Fruit fly (Drosophila melanogaster): ENCODE results near the gene salt.
A peak's percentile ranks its signal among the peaks of the same experiment; 100 is the strongest.

salt gene

DNA sequence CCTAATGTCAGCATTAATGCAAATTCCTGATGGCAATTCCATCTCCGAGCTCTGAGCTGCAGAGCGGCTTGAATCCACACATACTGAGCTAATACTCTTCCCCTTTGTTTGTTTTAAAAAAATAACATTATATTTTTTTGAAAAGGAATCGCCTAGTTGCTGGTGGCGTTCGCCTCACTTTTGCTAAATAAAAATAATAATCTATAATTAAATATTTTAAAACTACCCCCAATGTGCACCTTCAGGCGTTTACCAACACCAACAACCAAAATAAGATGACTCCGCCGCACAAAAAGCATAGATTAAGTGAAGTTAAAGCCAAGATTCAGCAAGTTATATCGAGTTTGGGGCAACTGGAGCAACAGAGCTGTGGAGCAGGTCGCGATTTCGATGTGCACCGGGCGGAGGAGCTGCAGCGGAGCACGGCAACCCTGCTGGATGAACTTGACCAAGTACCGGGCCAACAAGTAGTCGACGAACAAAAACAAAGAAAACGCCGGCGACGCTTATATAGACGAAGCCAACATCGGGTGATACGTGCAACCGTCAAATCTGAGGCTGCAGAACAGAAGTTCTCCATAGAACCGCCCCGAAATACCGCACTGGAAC lies 10.4 kb downstream of the salt start, which contains the start of gene CG1896 (continued):
- TF ChIP-seq pnt (GFP tag; optimal IDR thresholded peaks at IDR 0.05) (no peak), CG4424 (GFP tag; optimal IDR thresholded peaks at IDR 0.05) (peak; percentile 52), CG15514 (GFP tag; optimal IDR thresholded peaks at IDR 0.05) (peak; percentile 48), tin (GFP tag; optimal IDR thresholded peaks at IDR 0.05) (peak; percentile 48), Dek (tag; optimal IDR thresholded peaks at IDR 0.05) (peak; percentile 6), CG13624 (GFP tag; optimal IDR thresholded peaks at IDR 0.05) (no peak), Taf1 (GFP tag; IDR thresholded peaks at IDR 0.05) (peak; percentile 24; the same call in 1 of the 2 replicates), CG18599 (GFP tag; optimal IDR thresholded peaks at IDR 0.05) (peak; percentile 62), Myb (GFP tag; optimal IDR thresholded peaks at IDR 0.05) (no peak), Drgx (GFP tag; IDR thresholded peaks at IDR 0.05) (peak; percentile 63), vvl (GFP tag; IDR thresholded peaks at IDR 0.05) (peak; percentile 70), Bteb2 (GFP tag; optimal IDR thresholded peaks at IDR 0.05) (no peak), maf-S (GFP tag; optimal IDR thresholded peaks at IDR 0.05) (no peak), CG16779 (GFP tag; IDR thresholded peaks at IDR 0.05) (no peak), bcd (GFP tag; optimal IDR thresholded peaks at IDR 0.05) (peak; percentile 7), Sox102F (GFP tag; optimal IDR thresholded peaks at IDR 0.05) (no peak), MESR4 (GFP tag; optimal IDR thresholded peaks at IDR 0.05) (peak; percentile 45), CG34224 (GFP tag; IDR thresholded peaks at IDR 0.05; ENCODE audit: partially characterized antibody) (peak; percentile 13; the same call in 1 of the 3 replicates), Doc2 (GFP tag; IDR thresholded peaks at IDR 0.05) (no peak), CG9932 (GFP tag; IDR thresholded peaks at IDR 0.05) (peak; percentile 48; the same call in 1 of the 2 replicates), CG10979 (tag; optimal IDR thresholded peaks at IDR 0.05) (peak; percentile 21), CG31388 (GFP tag; optimal IDR thresholded peaks at IDR 0.05) (no peak), ssp (GFP tag; IDR thresholded peaks at IDR 0.05) (peak; percentile 24; the same call in 1 of the 2 replicates), sd (tag; optimal IDR thresholded peaks at IDR 0.05) (no peak), Trl (optimal IDR thresholded peaks at IDR 0.05) (no peak), Trl (GFP tag; optimal IDR thresholded peaks at IDR 0.05) (no peak), CG17802 (tag; optimal IDR thresholded peaks at IDR 0.05) (peak; percentile 12), cas (GFP tag; IDR thresholded peaks at IDR 0.05) (0 out of 2 replicates have a peak, but pooled peaks have one; percentile 12), hkb (optimal IDR thresholded peaks at IDR 0.05) (no peak), hkb (GFP tag; IDR thresholded peaks at IDR 0.05) (peak; percentile 52; the same call in 1 of the 2 replicates), CG32532 (GFP tag; IDR thresholded peaks at IDR 0.05) (peak; percentile 41; the same call in 1 of the 2 replicates), otp (GFP tag; IDR thresholded peaks at IDR 0.05) (0 out of 3 replicates have a peak, but pooled peaks have one; percentile 38), CG8924 (tag; optimal IDR thresholded peaks at IDR 0.05) (peak; percentile 60), CG17829 (tag; optimal IDR thresholded peaks at IDR 0.05) (peak; percentile 50), Meics (GFP tag; optimal IDR thresholded peaks at IDR 0.05) (peak; percentile 45), CG15269 (tag; optimal IDR thresholded peaks at IDR 0.05) (peak; percentile 36), oc (tag; optimal IDR thresholded peaks at IDR 0.05) (peak; percentile 1), CG12071 (GFP tag; optimal IDR thresholded peaks at IDR 0.05) (no peak), lmd (GFP tag; IDR thresholded peaks at IDR 0.05) (no peak), ranshi (GFP tag; IDR thresholded peaks at IDR 0.05) (peak; percentile 48), CG32767 (GFP tag; IDR thresholded peaks at IDR 0.05) (peak; percentile 49; the same call in 1 of the 2 replicates), HLH4C (GFP tag; IDR thresholded peaks at IDR 0.05; ENCODE audit: partially characterized antibody) (no peak), Hsf (GFP tag; optimal IDR thresholded peaks at IDR 0.05) (no peak), Kr (GFP tag; optimal IDR thresholded peaks at IDR 0.05) (no peak), Gug (GFP tag; IDR thresholded peaks at IDR 0.05) (0 out of 4 replicates have a peak, but pooled peaks have one; percentile 16), CG14050 (GFP tag; IDR thresholded peaks at IDR 0.05) (0 out of 3 replicates have a peak, but pooled peaks have one; percentile 24), CG12391 (tag; optimal IDR thresholded peaks at IDR 0.05) (peak; percentile 49), Awh (GFP tag; IDR thresholded peaks at IDR 0.05) (no peak), C15 (GFP tag; IDR thresholded peaks at IDR 0.05) (no peak), CG1603 (tag; optimal IDR thresholded peaks at IDR 0.05) (no peak)

All from whole organism, embryonic.